Fruit fly (Drosophila melanogaster) whole organism, wandering third instar larva: ENCODE data around the gene mah.
A peak's percentile ranks its signal among the peaks of the same experiment; 100 is the strongest.

Source experiments
- Abd-B ChIP-seq: fragments of >200 bp; optimal IDR thresholded peaks from 2 replicates; lab custom pipeline; 2017; ENCODE audit warnings: missing biosample characterization, missing genetic modification characterization
- CG32264 ChIP-seq: fragments of 200-800 bp; sonication (Bioruptor generic); optimal IDR thresholded peaks from 2 replicates; lab custom pipeline; 2016; ENCODE audit warnings: missing biosample characterization, missing genetic modification characterization
- CG9705 ChIP-seq: fragments of 200-800 bp; sonication (Bioruptor generic); optimal IDR thresholded peaks from 2 replicates; lab custom pipeline; 2018; ENCODE audit warnings: missing biosample characterization, mild to moderate bottlenecking, missing genetic modification characterization
- CrebA ChIP-seq: fragments of 200-800 bp; sonication (Bioruptor generic); optimal IDR thresholded peaks from 2 replicates; lab custom pipeline; 2016; ENCODE audit warnings: missing biosample characterization, mild to moderate bottlenecking, missing genetic modification characterization, borderline replicate concordance
- Dfd ChIP-seq: fragments of >200 bp; optimal IDR thresholded peaks from 2 replicates; lab custom pipeline; 2017; ENCODE audit warnings: missing biosample characterization, missing genetic modification characterization
- Dif ChIP-seq: fragments of 200-275, 200-300 bp; sonication (Bioruptor generic); optimal IDR thresholded peaks from 2 replicates; lab custom pipeline; 2018; ENCODE audit warnings: missing biosample characterization, missing genetic modification characterization; ENCODE audit not compliant: partially characterized antibody
- GATAd ChIP-seq: sonication (Bioruptor generic); optimal IDR thresholded peaks from 2 replicates; lab custom pipeline; 2016; ENCODE audit warnings: missing biosample characterization, missing genetic modification characterization
- HLH106 ChIP-seq: fragments of 200-800 bp; optimal IDR thresholded peaks from 3 replicates; lab custom pipeline; 2019; ENCODE audit warnings: missing biosample characterization, mild to moderate bottlenecking, missing genetic modification characterization, moderate library complexity
- Hnf4 ChIP-seq: fragments of 200-800 bp; sonication (Bioruptor generic); optimal IDR thresholded peaks from 2 replicates; lab custom pipeline; 2016; ENCODE audit warnings: missing biosample characterization, mild to moderate bottlenecking, missing genetic modification characterization
- Hr78 ChIP-seq: fragments of >200 bp; optimal IDR thresholded peaks from 2 replicates; lab custom pipeline; 2017; ENCODE audit warnings: missing biosample characterization, missing genetic modification characterization
- Hr83 ChIP-seq: fragments of 200-300 bp; sonication (Bioruptor generic); optimal IDR thresholded peaks from 2 replicates; lab custom pipeline; 2016; ENCODE audit warnings: missing biosample characterization, mild to moderate bottlenecking, missing genetic modification characterization, moderate library complexity; ENCODE audit not compliant: poor library complexity, severe bottlenecking
- Jra ChIP-seq: sonication (Bioruptor generic); optimal IDR thresholded peaks from 2 replicates; lab custom pipeline; 2016; ENCODE audit warnings: missing biosample characterization, missing genetic modification characterization
- Mio ChIP-seq: sonication (Bioruptor generic); optimal IDR thresholded peaks from 2 replicates; lab custom pipeline; 2016; ENCODE audit warnings: missing biosample characterization, missing genetic modification characterization
- Myc ChIP-seq: fragments of >200 bp; optimal IDR thresholded peaks from 2 replicates; lab custom pipeline; 2017
- N ChIP-seq: fragments of >200 bp; optimal IDR thresholded peaks from 2 replicates; lab custom pipeline; 2018; ENCODE audit warnings: missing biosample characterization, missing external identifiers, missing genetic modification characterization
- OdsH ChIP-seq: fragments of 200-800 bp; sonication (Bioruptor generic); optimal IDR thresholded peaks from 2 replicates; lab custom pipeline; 2016; ENCODE audit warnings: missing biosample characterization, mild to moderate bottlenecking, missing genetic modification characterization
- Rel ChIP-seq, 2 experiments: fragments of 200-800 bp; sonication (Bioruptor generic) in 1 of 2; optimal IDR thresholded peaks; 2 replicates in 1 of 2; 3 replicates in 1 of 2; lab custom pipeline; 2016 to 2019; ENCODE audit warnings: mild to moderate bottlenecking in 2 of 2, missing biosample characterization in 2 of 2, missing genetic modification characterization in 2 of 2, moderate library complexity in 1 of 2
- Sp1 ChIP-seq: fragments of 200-800 bp; sonication (Bioruptor generic); optimal IDR thresholded peaks from 3 replicates; lab custom pipeline; 2019; ENCODE audit warnings: missing biosample characterization, mild to moderate bottlenecking, missing genetic modification characterization, moderate library complexity
- Vsx2 ChIP-seq: fragments of 200-300, 225-300 bp; sonication (Bioruptor generic); optimal IDR thresholded peaks from 2 replicates; lab custom pipeline; 2018; ENCODE audit warnings: missing biosample characterization, missing genetic modification characterization; ENCODE audit not compliant: partially characterized antibody
- br ChIP-seq: fragments of 200-800 bp; sonication (Bioruptor generic); optimal IDR thresholded peaks from 2 replicates; lab custom pipeline; 2016; ENCODE audit warnings: missing biosample characterization, missing genetic modification characterization
- brk ChIP-seq: fragments of 200-800 bp; sonication (Bioruptor generic); optimal IDR thresholded peaks from 2 replicates; lab custom pipeline; 2016; ENCODE audit warnings: missing biosample characterization, mild to moderate bottlenecking, missing genetic modification characterization
- dl ChIP-seq, 2 experiments: fragments of 175-275, 200-275 bp in 1 of 2; fragments of 200-275 bp in 1 of 2; sonication (Bioruptor generic); optimal IDR thresholded peaks; lab custom pipeline; 2018; ENCODE audit warnings: mild to moderate bottlenecking in 2 of 2, missing biosample characterization in 2 of 2, missing genetic modification characterization in 2 of 2, moderate library complexity in 2 of 2; ENCODE audit not compliant: partially characterized antibody in 2 of 2, insufficient read depth in 1 of 2
- dmrt93B ChIP-seq: fragments of 200-800 bp; sonication (Bioruptor generic); optimal IDR thresholded peaks from 2 replicates; lab custom pipeline; 2018; ENCODE audit warnings: missing biosample characterization, mild to moderate bottlenecking, missing genetic modification characterization
- dsf ChIP-seq: sonication (Bioruptor generic); optimal IDR thresholded peaks from 2 replicates; lab custom pipeline; 2016; ENCODE audit warnings: missing biosample characterization, missing genetic modification characterization, borderline replicate concordance
- ey ChIP-seq: fragments of 200-800 bp; sonication (Bioruptor generic); optimal IDR thresholded peaks from 2 replicates; lab custom pipeline; 2016; ENCODE audit warnings: missing biosample characterization, missing genetic modification characterization
- foxo ChIP-seq, 2 experiments: fragments of 200-800 bp; sonication (Bioruptor generic); optimal IDR thresholded peaks; 2 replicates in 1 of 2; 3 replicates in 1 of 2; lab custom pipeline; 2016 to 2017; ENCODE audit warnings: missing biosample characterization in 2 of 2, missing genetic modification characterization in 2 of 2
- fru ChIP-seq: fragments of 200-800 bp; sonication (Bioruptor generic); optimal IDR thresholded peaks from 3 replicates; lab custom pipeline; 2016; ENCODE audit warnings: missing biosample characterization, mild to moderate bottlenecking, missing genetic modification characterization
- h ChIP-seq: fragments of 200-800 bp; sonication (Bioruptor generic); optimal IDR thresholded peaks from 3 replicates; lab custom pipeline; 2016; ENCODE audit warnings: missing biosample characterization, mild to moderate bottlenecking, missing genetic modification characterization
- jim ChIP-seq: fragments of 175-275, 200-325 bp; sonication (Bioruptor generic); optimal IDR thresholded peaks from 2 replicates; lab custom pipeline; 2016; ENCODE audit warnings: missing biosample characterization, mild to moderate bottlenecking, missing genetic modification characterization
- lola ChIP-seq: fragments of >200 bp; optimal IDR thresholded peaks from 2 replicates; lab custom pipeline; 2017; ENCODE audit warnings: missing biosample characterization, missing genetic modification characterization
- pan ChIP-seq: fragments of >200 bp; optimal IDR thresholded peaks from 2 replicates; lab custom pipeline; 2017
- psq ChIP-seq: fragments of 200-800 bp; sonication (Bioruptor generic); optimal IDR thresholded peaks from 3 replicates; lab custom pipeline; 2017; ENCODE audit warnings: missing biosample characterization, mild to moderate bottlenecking, missing genetic modification characterization, moderate library complexity
- rgr ChIP-seq: fragments of 200-800 bp; sonication (Bioruptor generic); optimal IDR thresholded peaks from 3 replicates; lab custom pipeline; 2016; ENCODE audit warnings: missing biosample characterization, mild to moderate bottlenecking, missing genetic modification characterization
- sage ChIP-seq: fragments of 200-800 bp; sonication (Bioruptor generic); optimal IDR thresholded peaks from 2 replicates; lab custom pipeline; 2016; ENCODE audit warnings: missing biosample characterization, mild to moderate bottlenecking, missing genetic modification characterization
- sv ChIP-seq: fragments of 200-800 bp; sonication (Bioruptor generic); optimal IDR thresholded peaks from 3 replicates; lab custom pipeline; 2016; ENCODE audit warnings: missing biosample characterization, missing genetic modification characterization
- tai ChIP-seq: sonication (Bioruptor generic); optimal IDR thresholded peaks from 2 replicates; lab custom pipeline; 2016; ENCODE audit warnings: missing biosample characterization, missing genetic modification characterization
- usp ChIP-seq: fragments of >200 bp; optimal IDR thresholded peaks from 2 replicates; lab custom pipeline; 2017; ENCODE audit warnings: missing biosample characterization, missing genetic modification characterization
- woc ChIP-seq: sonication (Bioruptor generic); optimal IDR thresholded peaks from 2 replicates; lab custom pipeline; 2016; ENCODE audit warnings: missing biosample characterization, mild to moderate bottlenecking, missing genetic modification characterization

mah gene

DNA sequence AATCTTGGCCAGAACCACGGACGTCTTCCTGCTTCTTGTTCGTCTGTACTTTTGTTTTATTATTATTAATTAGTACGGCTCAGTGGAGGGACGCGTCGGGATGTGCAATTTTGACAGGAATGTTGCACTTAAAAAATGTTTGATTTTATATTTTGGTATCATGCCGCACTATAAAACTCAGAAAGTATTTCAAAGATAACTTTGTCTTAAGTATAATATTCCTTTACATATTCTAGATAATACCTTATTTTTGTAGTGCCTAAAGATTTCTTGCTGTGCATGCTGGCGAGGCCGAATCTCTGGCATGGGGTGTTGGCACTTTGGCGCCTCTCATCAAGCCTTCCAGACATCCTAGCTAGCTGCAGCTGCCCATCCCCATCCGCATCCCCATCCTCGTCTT is 5.7 kb downstream of the mah start:
- no peak for TF ChIP-seq Hnf4 (GFP tag; lab: Kevin White, UChicago)
- no peak for TF ChIP-seq Rel (GFP tag; optimal IDR thresholded peaks at IDR 0.05; lab: Kevin White, UChicago)
- TF ChIP-seq Rel (tag; optimal IDR thresholded peaks at IDR 0.05; lab: Kevin White, UChicago): no peak
- no peak for TF ChIP-seq foxo (GFP tag; optimal IDR thresholded peaks at IDR 0.05; lab: Kevin White, UChicago)
- no peak for TF ChIP-seq Sp1 (GFP tag; lab: Kevin White, UChicago)
- TF ChIP-seq N (GFP tag; lab: Kevin White, UChicago): no peak
- TF ChIP-seq usp: no peak
- TF ChIP-seq CrebA (GFP tag; lab: Kevin White, UChicago): no peak
- no peak for TF ChIP-seq lola (GFP tag; lab: Kevin White, UChicago)
- no peak for TF ChIP-seq brk (GFP tag; lab: Kevin White, UChicago)
- TF ChIP-seq sage (GFP tag; lab: Kevin White, UChicago): no peak
- TF ChIP-seq rgr (GFP tag; lab: Kevin White, UChicago): no peak
- TF ChIP-seq jim (GFP tag; lab: Kevin White, UChicago): no peak
- no peak for TF ChIP-seq Dif (GFP tag; lab: Kevin White, UChicago)
- TF ChIP-seq sv (GFP tag; lab: Kevin White, UChicago): no peak
- no peak for TF ChIP-seq Myc

- TF ChIP-seq HLH106 (peak; percentile 74), sv (GFP tag; lab: Kevin White, UChicago) (peak; percentile 44), rgr (GFP tag; lab: Kevin White, UChicago) (peak; percentile 74), psq (peak; percentile 46), Dfd (GFP tag; lab: Kevin White, UChicago) (no peak), Hr78 (GFP tag; lab: Kevin White, UChicago) (no peak), h (GFP tag; lab: Kevin White, UChicago) (peak; percentile 80), CG32264 (GFP tag; lab: Kevin White, UChicago) (peak; percentile 59), Jra (GFP tag; lab: Kevin White, UChicago) (no peak), Vsx2 (GFP tag; lab: Kevin White, UChicago) (no peak), woc (GFP tag; lab: Kevin White, UChicago) (peak; percentile 47), pan (lab: Kevin White, UChicago) (no peak), tai (peak; percentile 70), Sp1 (GFP tag; lab: Kevin White, UChicago) (peak; percentile 58), OdsH (GFP tag; lab: Kevin White, UChicago) (peak; percentile 67), GATAd (GFP tag; lab: Kevin White, UChicago) (no peak), usp (no peak), Hnf4 (GFP tag; lab: Kevin White, UChicago) (peak; percentile 74), Abd-B (no peak), foxo (GFP tag; optimal IDR thresholded peaks at IDR 0.05; lab: Kevin White, UChicago) (peak in 1 of 2 experiments; percentile 75), Dif (GFP tag; lab: Kevin White, UChicago) (no peak), Myc (no peak), brk (GFP tag; lab: Kevin White, UChicago) (peak; percentile 16), dl (GFP tag; optimal IDR thresholded peaks at IDR 0.05; lab: Kevin White, UChicago; ENCODE audit: insufficient read depth in 1 of 2, partially characterized antibody in 2 of 2) (no peak), sage (GFP tag; lab: Kevin White, UChicago) (peak; percentile 9), Mio (GFP tag; lab: Kevin White, UChicago) (no peak), fru (GFP tag; lab: Kevin White, UChicago) (peak; percentile 70), Hr83 (GFP tag; lab: Kevin White, UChicago) (no peak), dmrt93B (GFP tag; lab: Kevin White, UChicago) (peak; percentile 43), lola (GFP tag; lab: Kevin White, UChicago) (no peak), jim (GFP tag; lab: Kevin White, UChicago) (no peak), br (GFP tag; lab: Kevin White, UChicago) (peak; percentile 67), CG9705 (GFP tag; lab: Kevin White, UChicago) (peak; percentile 2), Rel (GFP tag; optimal IDR thresholded peaks at IDR 0.05; lab: Kevin White, UChicago) (no peak), Rel (tag; optimal IDR thresholded peaks at IDR 0.05; lab: Kevin White, UChicago) (peak; percentile 91), dsf (GFP tag; lab: Kevin White, UChicago) (no peak), CrebA (GFP tag; lab: Kevin White, UChicago) (no peak), N (GFP tag; lab: Kevin White, UChicago) (no peak), ey (peak; percentile 72)
Measured at dm6 chr3R:24962470-24962869, 15.0 kb downstream of the mah start.
